Worm (Caenorhabditis elegans) whole organism, late embryonic: Measurements from ENCODE around the gene F22E5.8.

Experiments
- dve-1 ChIP-seq: sonication (generic microtip); optimal IDR thresholded peaks from 2 replicates; lab custom pipeline; 2017; ENCODE audit warnings: antibody characterized with exemption, mild to moderate bottlenecking, missing genetic modification characterization, missing compliant biosample characterization
- ets-4 ChIP-seq: sonication (generic microtip); optimal IDR thresholded peaks from 2 replicates; lab custom pipeline; 2016; ENCODE audit warnings: missing genetic modification characterization, missing compliant biosample characterization

DNA sequence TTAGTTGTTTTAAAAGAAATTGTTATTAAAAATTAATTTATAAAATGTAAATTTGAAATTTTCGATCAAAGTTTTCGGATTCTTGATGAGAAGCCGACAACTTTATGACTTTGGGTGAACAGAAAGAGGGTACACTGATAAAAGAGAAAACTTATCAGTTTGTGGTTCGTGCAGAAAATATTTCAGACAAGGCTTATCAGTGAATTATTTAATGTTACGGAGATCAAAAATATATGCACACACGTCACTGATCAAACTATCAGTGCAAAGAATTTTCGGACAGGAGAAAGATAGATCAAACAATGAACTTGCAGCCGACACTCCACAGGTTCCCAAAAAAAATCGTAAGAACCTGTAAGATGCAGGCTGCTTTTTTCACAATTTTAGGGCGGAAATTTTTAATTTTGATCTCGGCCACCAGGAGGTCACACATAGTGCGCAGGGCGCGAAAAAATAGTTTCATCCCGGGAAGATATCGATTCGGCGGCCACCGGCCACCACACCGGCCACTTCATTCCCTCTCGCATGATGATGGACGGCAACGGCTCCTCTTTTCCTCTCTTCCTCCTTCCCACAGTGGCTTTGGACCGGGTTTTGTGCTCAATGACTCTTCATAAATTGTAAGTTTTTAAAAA lies 37.8 kb downstream of the F22E5.8 start, which contains the start of gene F22E5.17:
- TF ChIP-seq dve-1 (tag; lab: Kevin White, UChicago) = no peak
- no peak for TF ChIP-seq ets-4
